Fruit fly (Drosophila melanogaster) whole organism, pupa: ENCODE measurements around the gene bsf.

Source experiments
- CG10348 ChIP-seq: fragments of 200-800 bp; sonication (Bioruptor generic); IDR thresholded peaks from 2 replicates; pipeline ENCODE4 v1.3.6; 2022; ENCODE audit warnings: missing biosample characterization, missing genetic modification characterization
- CG14655 ChIP-seq: fragments of 200-800 bp; sonication (Bioruptor generic); optimal IDR thresholded peaks from 3 replicates; lab custom pipeline; 2017; ENCODE audit warnings: mild to moderate bottlenecking, missing biosample characterization, missing genetic modification reagents, missing genetic modification characterization
- CG15710 ChIP-seq: fragments of 200-800 bp; sonication (Bioruptor generic); optimal IDR thresholded peaks from 2 replicates; lab custom pipeline; 2018; ENCODE audit warnings: missing biosample characterization, mild to moderate bottlenecking, missing genetic modification characterization, moderate library complexity
- CG32121 ChIP-seq: fragments of 200-800 bp; sonication (Bioruptor generic); IDR thresholded peaks from 2 replicates; pipeline ENCODE4 v1.3.6; 2022; ENCODE audit warnings: missing biosample characterization, missing genetic modification characterization
- CG34367 ChIP-seq: fragments of 200-800 bp; sonication (Bioruptor generic); optimal IDR thresholded peaks from 2 replicates; lab custom pipeline; 2018; ENCODE audit warnings: missing biosample characterization, mild to moderate bottlenecking, missing genetic modification characterization
- CG4496 ChIP-seq: fragments of 200-800 bp; sonication (Bioruptor generic); IDR thresholded peaks from 3 replicates; pipeline ENCODE4 v1.3.6; 2022; ENCODE audit warnings: missing biosample characterization, missing genetic modification characterization
- CG8159 ChIP-seq: fragments of 200-800 bp; sonication (Bioruptor generic); optimal IDR thresholded peaks from 3 replicates; lab custom pipeline; 2018; ENCODE audit warnings: missing biosample characterization, mild to moderate bottlenecking, missing genetic modification characterization, moderate library complexity
- CG9948 ChIP-seq: fragments of 200-800 bp; sonication (Bioruptor generic); optimal IDR thresholded peaks from 2 replicates; lab custom pipeline; 2018; ENCODE audit warnings: missing biosample characterization, mild to moderate bottlenecking, missing genetic modification characterization, moderate library complexity
- D1 ChIP-seq: fragments of 200-800 bp; sonication (Bioruptor generic); optimal IDR thresholded peaks from 2 replicates; lab custom pipeline; 2018; ENCODE audit warnings: missing biosample characterization, mild to moderate bottlenecking, missing genetic modification characterization, moderate library complexity
- EcR ChIP-seq: fragments of 200-800 bp; sonication (Bioruptor generic); optimal IDR thresholded peaks from 3 replicates; lab custom pipeline; 2019; ENCODE audit warnings: missing biosample characterization, missing genetic modification characterization, mild to moderate bottlenecking, moderate library complexity, missing genetic modification reagents
- Ets98B ChIP-seq: fragments of 200-800 bp; sonication (Bioruptor generic); IDR thresholded peaks from 2 replicates; pipeline ENCODE4 v1.3.6; 2022; ENCODE audit warnings: missing biosample characterization, missing genetic modification characterization
- Pif1B ChIP-seq: fragments of 200-800 bp; sonication (Bioruptor generic); optimal IDR thresholded peaks from 3 replicates; lab custom pipeline; 2016; ENCODE audit warnings: missing biosample characterization, missing genetic modification characterization
- Snoo ChIP-seq: fragments of 200-800 bp; sonication (Bioruptor generic); optimal IDR thresholded peaks from 3 replicates; lab custom pipeline; 2017; ENCODE audit warnings: missing biosample characterization, mild to moderate bottlenecking, missing genetic modification characterization, inconsistent platforms
- gl ChIP-seq: fragments of 200-800 bp; sonication (Bioruptor generic); optimal IDR thresholded peaks from 2 replicates; lab custom pipeline; 2018; ENCODE audit warnings: missing biosample characterization, mild to moderate bottlenecking, missing genetic modification characterization

- no peak for TF ChIP-seq D1 (tag; lab: Kevin White, UChicago)
- peak; percentile 16 for TF ChIP-seq CG34367 (tag; lab: Kevin White, UChicago)
- TF ChIP-seq CG9948: peak; percentile 41
- TF ChIP-seq Ets98B (GFP tag; lab: Robert Waterston, UW): no peak
- no peak for TF ChIP-seq EcR (GFP tag; lab: Kevin White, UChicago)
- TF ChIP-seq Snoo: peak; percentile 66
- peak; percentile 56 for TF ChIP-seq CG8159 (tag; lab: Kevin White, UChicago)
- TF ChIP-seq gl (tag; lab: Kevin White, UChicago): no peak
- peak; percentile 44 for TF ChIP-seq Pif1B (GFP tag; lab: Kevin White, UChicago)
- peak; percentile 20 for TF ChIP-seq CG15710 (tag; lab: Kevin White, UChicago)
- no peak for TF ChIP-seq CG32121 (GFP tag; lab: Robert Waterston, UW)
- TF ChIP-seq CG14655 (GFP tag; lab: Kevin White, UChicago): peak; percentile 63
- 0 out of 3 replicates have a peak, but pooled peaks have one; percentile 23 for TF ChIP-seq CG4496 (GFP tag; lab: Robert Waterston, UW)
- no peak for TF ChIP-seq CG10348 (GFP tag; lab: Robert Waterston, UW)
Observed at dm6 chr2L:18466202-18466591, 11.8 kb upstream of the bsf start.
